Worm (Caenorhabditis elegans) whole organism, midembryonic: ENCODE results near the gene C33E10.10.

Experiments
- T22C8.4 ChIP-seq: fragments of 200-800 bp; sonication (Bioruptor generic); IDR thresholded peaks from 2 replicates; pipeline ENCODE4 v1.3.6; 2022; ENCODE audit warnings: missing genetic modification characterization, missing compliant biosample characterization
- cog-1 ChIP-seq: sonication (generic microtip); optimal IDR thresholded peaks from 2 replicates; lab custom pipeline; 2016; ENCODE audit warnings: missing genetic modification characterization, missing compliant biosample characterization
- flt-1 ChIP-seq: fragments of 200-800 bp; sonication (Bioruptor generic); IDR thresholded peaks from 2 replicates; pipeline ENCODE4 v1.3.6; 2022; ENCODE audit warnings: missing genetic modification characterization, missing compliant biosample characterization
- med-1 ChIP-seq: sonication (generic microtip); optimal IDR thresholded peaks from 2 replicates; lab custom pipeline; 2017; ENCODE audit warnings: missing genetic modification characterization, mild to moderate bottlenecking, missing compliant biosample characterization, antibody characterized with exemption, missing genetic modification reagents; ENCODE audit not compliant: insufficient read depth
- ref-1 ChIP-seq: fragments of 200-800 bp; sonication (Bioruptor generic); conservative IDR thresholded peaks from 2 replicates; pipeline ENCODE4 v1.3.6; 2022; ENCODE audit warnings: missing genetic modification reagents, missing genetic modification characterization, missing compliant biosample characterization
- ztf-29 ChIP-seq: fragments of 200-800 bp; sonication (Bioruptor generic); IDR thresholded peaks from 2 replicates; pipeline ENCODE4 v1.3.6; 2022; ENCODE audit warnings: missing genetic modification reagents, missing genetic modification characterization, missing compliant biosample characterization

- TF ChIP-seq ref-1 (GFP tag; lab: Robert Waterston, UW) (no peak), T22C8.4 (GFP tag; lab: Robert Waterston, UW) (no peak), ztf-29 (GFP tag; lab: Robert Waterston, UW) (no peak), med-1 (GFP tag; lab: Kevin White, UChicago) (no peak), cog-1 (tag; lab: Kevin White, UChicago) (no peak), flt-1 (GFP tag; lab: Robert Waterston, UW) (no peak)
Measured at ce11 chrX:17324954-17325353, 23.2 kb upstream of the C33E10.10 start.
